Worm (Caenorhabditis elegans): ENCODE results near the gene col-81.
A peak's percentile ranks its signal among the peaks of the same experiment; 100 is the strongest.

DNA sequence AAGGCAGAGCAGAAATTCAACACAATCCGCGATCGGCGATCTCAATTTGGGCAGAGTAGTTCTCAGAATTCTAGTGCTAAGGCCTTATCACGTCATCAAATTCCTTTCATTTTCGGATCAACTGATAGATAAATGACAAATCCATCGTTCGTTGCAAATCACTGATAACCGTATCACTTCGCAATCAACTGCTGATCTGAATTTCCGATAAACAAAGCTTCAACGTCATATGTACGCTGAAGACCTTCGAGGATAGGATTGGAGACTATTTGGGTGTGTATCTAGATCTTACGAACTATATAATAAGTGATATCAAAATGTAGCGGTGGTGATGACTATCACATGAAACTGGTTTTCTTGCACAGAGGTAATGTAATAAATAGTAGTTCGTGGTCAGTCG is 43.7 kb upstream of the col-81 start:
- TF ChIP-seq ham-2 (GFP tag; optimal IDR thresholded peaks at IDR 0.05) = no peak
- peak; percentile 43 for TF ChIP-seq elt-3 (tag; optimal IDR thresholded peaks at IDR 0.05)
- no peak for TF ChIP-seq unc-62 (GFP tag; optimal IDR thresholded peaks at IDR 0.05)
- no peak for TF ChIP-seq tbx-8 (GFP tag; optimal IDR thresholded peaks at IDR 0.05)
- no peak for TF ChIP-seq blmp-1 (tag; optimal IDR thresholded peaks at IDR 0.05)
- no peak for TF ChIP-seq lin-13 (tag; optimal IDR thresholded peaks at IDR 0.05)
- TF ChIP-seq elt-1 (tag; optimal IDR thresholded peaks at IDR 0.05; ENCODE audit: borderline replicate concordance, insufficient read depth) = peak; percentile 77
- TF ChIP-seq pha-4 (tag; optimal IDR thresholded peaks at IDR 0.05) = no peak
- TF ChIP-seq ztf-11 (tag; optimal IDR thresholded peaks at IDR 0.05) = no peak
- TF ChIP-seq nhr-28 (tag; optimal IDR thresholded peaks at IDR 0.05) = no peak
- TF ChIP-seq sem-2 (GFP tag; optimal IDR thresholded peaks at IDR 0.05) = no peak
- TF ChIP-seq snpc-4 (tag; optimal IDR thresholded peaks at IDR 0.05) = no peak
